Worm (Caenorhabditis elegans) whole organism, L3 larva: ENCODE results near the gene B0252.8.

Experiments
- R02D3.7 ChIP-seq: fragments of 150-350 bp; optimal IDR thresholded peaks from 2 replicates; lab custom pipeline; 2014; ENCODE audit warnings: missing biosample characterization, missing genetic modification characterization
- ZK546.5 ChIP-seq: sonication (generic microtip); optimal IDR thresholded peaks from 2 replicates; lab custom pipeline; 2017; ENCODE audit warnings: missing biosample characterization, missing genetic modification characterization
- aly-2 ChIP-seq: fragments of 150-350 bp; optimal IDR thresholded peaks from 2 replicates; lab custom pipeline; 2014; ENCODE audit warnings: missing biosample characterization, missing genetic modification characterization
- ama-1 ChIP-seq: fragments of 150-350 bp; optimal IDR thresholded peaks from 2 replicates; lab custom pipeline; 2018
- ceh-16 ChIP-seq: sonication (generic microtip); optimal IDR thresholded peaks from 2 replicates; lab custom pipeline; 2017; ENCODE audit warnings: missing biosample characterization, missing genetic modification characterization
- ceh-28 ChIP-seq: fragments of 150-350 bp; optimal IDR thresholded peaks from 2 replicates; lab custom pipeline; 2014; ENCODE audit warnings: missing biosample characterization, missing genetic modification reagents, missing genetic modification characterization
- ceh-82 ChIP-seq: fragments of 150-350 bp; optimal IDR thresholded peaks from 2 replicates; lab custom pipeline; 2014; ENCODE audit warnings: missing biosample characterization, missing genetic modification characterization
- ceh-9 ChIP-seq: sonication (generic microtip); optimal IDR thresholded peaks from 2 replicates; lab custom pipeline; 2018; ENCODE audit warnings: missing biosample characterization, missing genetic modification characterization
- daf-12 ChIP-seq: fragments of 150-350 bp; optimal IDR thresholded peaks from 2 replicates; lab custom pipeline; 2014; ENCODE audit warnings: missing biosample characterization, missing genetic modification reagents, missing genetic modification characterization
- egl-27 ChIP-seq: sonication (generic microtip); optimal IDR thresholded peaks from 4 replicates; lab custom pipeline; 2017; ENCODE audit warnings: missing biosample characterization, missing genetic modification reagents, missing genetic modification characterization
- egl-5 ChIP-seq: fragments of 150-350 bp; optimal IDR thresholded peaks from 2 replicates; lab custom pipeline; 2017; ENCODE audit warnings: missing biosample characterization, missing genetic modification reagents, missing genetic modification characterization, inconsistent platforms
- elt-1 ChIP-seq: fragments of 150-350 bp; optimal IDR thresholded peaks from 2 replicates; lab custom pipeline; 2014; ENCODE audit warnings: missing biosample characterization, missing genetic modification characterization
- elt-2 ChIP-seq: sonication (generic microtip); optimal IDR thresholded peaks from 2 replicates; lab custom pipeline; 2016; ENCODE audit warnings: missing genetic modification reagents, mild to moderate bottlenecking, missing genetic modification characterization, missing compliant biosample characterization
- elt-3 ChIP-seq, 3 experiments: fragments of 150-350 bp in 1 of 3; sonication (generic microtip) in 2 of 3; optimal IDR thresholded peaks; 2 replicates in 2 of 3; 4 replicates in 1 of 3; lab custom pipeline; 2014 to 2017; ENCODE audit warnings: missing biosample characterization in 3 of 3, missing genetic modification characterization in 3 of 3
- eor-1 ChIP-seq, 2 experiments: fragments of 150-350 bp; optimal IDR thresholded peaks; 2 replicates each; lab custom pipeline; 2014 to 2018; ENCODE audit warnings: missing biosample characterization in 2 of 2, missing genetic modification characterization in 2 of 2
- fkh-10 ChIP-seq: sonication (generic microtip); optimal IDR thresholded peaks from 2 replicates; lab custom pipeline; 2017; ENCODE audit warnings: missing biosample characterization, missing genetic modification reagents, missing genetic modification characterization
- fkh-2 ChIP-seq: fragments of 150-350 bp; optimal IDR thresholded peaks from 2 replicates; lab custom pipeline; 2014; ENCODE audit warnings: missing biosample characterization, missing genetic modification reagents, missing genetic modification characterization
- fos-1 ChIP-seq: fragments of 150-350 bp; optimal IDR thresholded peaks from 2 replicates; lab custom pipeline; 2014; ENCODE audit warnings: missing biosample characterization, missing genetic modification characterization
- hmg-11 ChIP-seq: sonication (generic microtip); optimal IDR thresholded peaks from 2 replicates; lab custom pipeline; 2016; ENCODE audit warnings: missing genetic modification characterization, missing compliant biosample characterization
- jun-1 ChIP-seq: fragments of 150-350 bp; optimal IDR thresholded peaks from 2 replicates; lab custom pipeline; 2014; ENCODE audit warnings: missing biosample characterization, missing genetic modification reagents, missing genetic modification characterization
- lin-15B ChIP-seq: fragments of 150-350 bp; optimal IDR thresholded peaks from 2 replicates; lab custom pipeline; 2014; ENCODE audit warnings: missing biosample characterization, missing genetic modification characterization
- lin-39 ChIP-seq: fragments of 150-350 bp; optimal IDR thresholded peaks from 2 replicates; lab custom pipeline; 2018; ENCODE audit warnings: missing biosample characterization, missing genetic modification reagents, missing genetic modification characterization
- lsy-12 ChIP-seq: sonication (generic microtip); optimal IDR thresholded peaks from 2 replicates; lab custom pipeline; 2016; ENCODE audit warnings: mild to moderate bottlenecking, missing genetic modification characterization, missing compliant biosample characterization
- mdl-1 ChIP-seq: fragments of 150-350 bp; optimal IDR thresholded peaks from 2 replicates; lab custom pipeline; 2014; ENCODE audit warnings: missing biosample characterization, missing genetic modification characterization
- mml-1 ChIP-seq: fragments of 150-350 bp; sonication (generic microtip); optimal IDR thresholded peaks from 3 replicates; lab custom pipeline; 2014; ENCODE audit warnings: missing biosample characterization, missing genetic modification characterization
- nfya-1 ChIP-seq: sonication (generic microtip); optimal IDR thresholded peaks from 2 replicates; lab custom pipeline; 2017; ENCODE audit warnings: missing genetic modification characterization, mild to moderate bottlenecking, missing compliant biosample characterization, antibody characterized with exemption, moderate library complexity; ENCODE audit not compliant: insufficient read depth
- nhr-11 ChIP-seq: fragments of 150-350 bp; optimal IDR thresholded peaks from 2 replicates; lab custom pipeline; 2014; ENCODE audit warnings: missing biosample characterization, missing genetic modification characterization
- nhr-12 ChIP-seq: fragments of 150-350 bp; optimal IDR thresholded peaks from 2 replicates; lab custom pipeline; 2014; ENCODE audit warnings: missing biosample characterization, missing genetic modification characterization
- nhr-23 ChIP-seq: fragments of 150-350 bp; optimal IDR thresholded peaks from 2 replicates; lab custom pipeline; 2014; ENCODE audit warnings: missing biosample characterization, missing genetic modification reagents, missing genetic modification characterization
- nhr-237 ChIP-seq: fragments of 150-350 bp; optimal IDR thresholded peaks from 2 replicates; lab custom pipeline; 2014; ENCODE audit warnings: missing biosample characterization, missing genetic modification characterization
- nhr-25 ChIP-seq: sonication (generic microtip); optimal IDR thresholded peaks from 2 replicates; lab custom pipeline; 2017; ENCODE audit warnings: missing biosample characterization, missing genetic modification characterization
- nhr-28 ChIP-seq: fragments of 150-350 bp; optimal IDR thresholded peaks from 2 replicates; lab custom pipeline; 2014; ENCODE audit warnings: missing biosample characterization, missing genetic modification characterization
- nhr-43 ChIP-seq: sonication (generic microtip); optimal IDR thresholded peaks from 2 replicates; lab custom pipeline; 2016; ENCODE audit warnings: mild to moderate bottlenecking, missing genetic modification characterization, missing compliant biosample characterization; ENCODE audit not compliant: poor library complexity, severe bottlenecking
- nhr-67 ChIP-seq: fragments of 150-350 bp; optimal IDR thresholded peaks from 2 replicates; lab custom pipeline; 2014; ENCODE audit warnings: missing biosample characterization, missing genetic modification characterization
- nhr-76 ChIP-seq: fragments of 150-350 bp; sonication (generic microtip); optimal IDR thresholded peaks from 5 replicates; lab custom pipeline; 2014; ENCODE audit warnings: missing biosample characterization, missing genetic modification characterization
- nhr-77 ChIP-seq: fragments of 150-350 bp; optimal IDR thresholded peaks from 2 replicates; lab custom pipeline; 2014; ENCODE audit warnings: missing biosample characterization, missing genetic modification characterization
- pha-4 ChIP-seq: fragments of 150-350 bp; optimal IDR thresholded peaks from 2 replicates; lab custom pipeline; 2014; ENCODE audit warnings: missing biosample characterization, missing genetic modification reagents, missing genetic modification characterization
- pqm-1 ChIP-seq: fragments of 150-350 bp; optimal IDR thresholded peaks from 2 replicates; lab custom pipeline; 2017; ENCODE audit warnings: missing biosample characterization, missing genetic modification characterization, inconsistent platforms
- sea-2 ChIP-seq: fragments of 150-350 bp; sonication (generic microtip); optimal IDR thresholded peaks from 4 replicates; lab custom pipeline; 2014; ENCODE audit warnings: missing biosample characterization, missing genetic modification reagents, missing genetic modification characterization
- skn-1 ChIP-seq: fragments of 150-350 bp; optimal IDR thresholded peaks from 2 replicates; lab custom pipeline; 2014; ENCODE audit warnings: missing biosample characterization, missing genetic modification characterization
- snpc-4 ChIP-seq: fragments of 150-350 bp; optimal IDR thresholded peaks from 2 replicates; lab custom pipeline; 2014; ENCODE audit warnings: missing biosample characterization, missing genetic modification characterization
- tbx-2 ChIP-seq: sonication (generic microtip); optimal IDR thresholded peaks from 2 replicates; lab custom pipeline; 2016; ENCODE audit warnings: mild to moderate bottlenecking, missing genetic modification characterization, missing compliant biosample characterization
- unc-39 ChIP-seq: sonication (generic microtip); optimal IDR thresholded peaks from 4 replicates; lab custom pipeline; 2017; ENCODE audit warnings: missing biosample characterization, missing genetic modification characterization
- unc-62 ChIP-seq: fragments of 150-350 bp; sonication (generic microtip); optimal IDR thresholded peaks from 4 replicates; lab custom pipeline; 2014; ENCODE audit warnings: missing biosample characterization, missing genetic modification reagents, missing genetic modification characterization
- zag-1 ChIP-seq: fragments of 150-350 bp; optimal IDR thresholded peaks from 2 replicates; lab custom pipeline; 2014; ENCODE audit warnings: missing biosample characterization, missing genetic modification characterization
- ztf-11 ChIP-seq: fragments of 150-350 bp; optimal IDR thresholded peaks from 2 replicates; lab custom pipeline; 2014; ENCODE audit warnings: missing biosample characterization, missing genetic modification characterization
- ztf-4 ChIP-seq: fragments of 150-350 bp; optimal IDR thresholded peaks from 2 replicates; lab custom pipeline; 2014; ENCODE audit warnings: missing biosample characterization, missing genetic modification characterization

The B0252.8 gene

ce11 chrII:6891176-6891575 lies 24.8 kb upstream of the B0252.8 start:
- TF ChIP-seq nhr-12 (tag; lab: Kevin White, UChicago) = no peak
- no peak for TF ChIP-seq sea-2 (GFP tag; lab: Kevin White, UChicago)
- no peak for TF ChIP-seq ceh-16 (tag; lab: Kevin White, UChicago)
- TF ChIP-seq ceh-82 (tag; lab: Kevin White, UChicago) = no peak
- TF ChIP-seq pha-4 (tag; lab: Kevin White, UChicago) = peak; percentile 81
- no peak for TF ChIP-seq ztf-4 (tag; lab: Kevin White, UChicago)
- no peak for TF ChIP-seq ztf-11 (tag; lab: Kevin White, UChicago)
- TF ChIP-seq mdl-1 = peak; percentile 82
- TF ChIP-seq aly-2 (tag; lab: Kevin White, UChicago) = no peak
- peak; percentile 14 for TF ChIP-seq R02D3.7 (tag; lab: Kevin White, UChicago)
- no peak for TF ChIP-seq zag-1 (tag; lab: Kevin White, UChicago)
- TF ChIP-seq ceh-28 (tag; lab: Kevin White, UChicago) = no peak
- TF ChIP-seq nfya-1 (tag; lab: Kevin White, UChicago) = peak; percentile 66
- TF ChIP-seq mml-1 (tag; lab: Kevin White, UChicago) = no peak
- TF ChIP-seq nhr-25 (tag; lab: Kevin White, UChicago) = no peak
- peak; percentile 67 for TF ChIP-seq elt-2 (tag; lab: Kevin White, UChicago)
- TF ChIP-seq elt-3 (tag; optimal IDR thresholded peaks at IDR 0.05; lab: Kevin White, UChicago) = peak in 1 of 3 experiments; percentile 33
- TF ChIP-seq snpc-4 (tag; lab: Kevin White, UChicago) = peak; percentile 33
- no peak for TF ChIP-seq elt-1 (tag; lab: Kevin White, UChicago)
- no peak for TF ChIP-seq skn-1
- peak; percentile 35 for TF ChIP-seq hmg-11 (tag; lab: Kevin White, UChicago)
- peak; percentile 51 for TF ChIP-seq nhr-23 (tag; lab: Kevin White, UChicago)
- peak; percentile 68 for TF ChIP-seq nhr-43
- no peak for TF ChIP-seq nhr-76 (tag; lab: Kevin White, UChicago)
- TF ChIP-seq nhr-28 (tag; lab: Kevin White, UChicago) = no peak
- no peak for TF ChIP-seq unc-39 (tag; lab: Kevin White, UChicago)
- TF ChIP-seq fkh-10 (GFP tag; lab: Kevin White, UChicago) = no peak
- peak; percentile 89 for TF ChIP-seq lin-39 (tag; lab: Kevin White, UChicago)
- no peak for TF ChIP-seq egl-5 (tag; lab: Kevin White, UChicago)
- TF ChIP-seq egl-27 (tag; lab: Kevin White, UChicago) = no peak
- peak; percentile 38 for TF ChIP-seq lin-15B (tag; lab: Kevin White, UChicago)
- TF ChIP-seq nhr-237 (tag; lab: Kevin White, UChicago) = no peak
- TF ChIP-seq ZK546.5 (tag; lab: Kevin White, UChicago) = no peak
- TF ChIP-seq nhr-77 = no peak
- peak; percentile 42 for TF ChIP-seq lsy-12 (tag; lab: Kevin White, UChicago)
- peak; percentile 97 for TF ChIP-seq ama-1 (lab: Kevin White, UChicago)
- TF ChIP-seq nhr-11 = no peak
- peak; percentile 72 for TF ChIP-seq pqm-1 (tag; lab: Kevin White, UChicago)
- no peak for TF ChIP-seq unc-62
- TF ChIP-seq nhr-67 (tag; lab: Kevin White, UChicago) = no peak
- no peak for TF ChIP-seq ceh-9 (tag; lab: Kevin White, UChicago)
- no peak for TF ChIP-seq daf-12
- TF ChIP-seq eor-1 (tag; optimal IDR thresholded peaks at IDR 0.05; lab: Kevin White, UChicago) = no peak
- TF ChIP-seq fkh-2 = no peak
- peak; percentile 52 for TF ChIP-seq jun-1 (tag; lab: Kevin White, UChicago)
- TF ChIP-seq tbx-2 (tag; lab: Kevin White, UChicago) = peak; percentile 13
- TF ChIP-seq fos-1 = no peak
